Worm (Caenorhabditis elegans): ENCODE results near the gene nhr-150.

- TF ChIP-seq him-1 (tag; optimal IDR thresholded peaks at IDR 0.05) (no peak), W03F9.2 (tag; optimal IDR thresholded peaks at IDR 0.05) (no peak)
These were observed 31.8 kb upstream of the nhr-150 start for ce11 chrV:15512856-15513756.
